Worm (Caenorhabditis elegans) whole organism, early embryonic: Measurements from ENCODE around the gene F13H10.8.

Experiments
- ama-1 ChIP-seq: fragments of 150-350 bp; optimal IDR thresholded peaks from 2 replicates; lab custom pipeline; 2014
- ceh-13 ChIP-seq: fragments of 200-800 bp; sonication (Bioruptor generic); optimal IDR thresholded peaks from 2 replicates; lab custom pipeline; 2018; ENCODE audit warnings: mild to moderate bottlenecking, missing genetic modification characterization, missing compliant biosample characterization
- ceh-36 ChIP-seq: sonication (generic microtip); optimal IDR thresholded peaks from 2 replicates; lab custom pipeline; 2016; ENCODE audit warnings: missing genetic modification characterization, inconsistent platforms, missing compliant biosample characterization
- flt-1 ChIP-seq: fragments of 200-800 bp; sonication (Bioruptor generic); IDR thresholded peaks from 2 replicates; pipeline ENCODE4 v1.3.6; 2022; ENCODE audit warnings: missing genetic modification characterization, missing compliant biosample characterization
- hmg-4 ChIP-seq: fragments of 200-800 bp; sonication (Bioruptor generic); optimal IDR thresholded peaks from 2 replicates; lab custom pipeline; 2018; ENCODE audit warnings: mild to moderate bottlenecking, missing genetic modification characterization, missing compliant biosample characterization
- hnd-1 ChIP-seq: sonication (generic microtip); optimal IDR thresholded peaks from 2 replicates; lab custom pipeline; 2016; ENCODE audit warnings: missing genetic modification characterization, missing compliant biosample characterization

DNA sequence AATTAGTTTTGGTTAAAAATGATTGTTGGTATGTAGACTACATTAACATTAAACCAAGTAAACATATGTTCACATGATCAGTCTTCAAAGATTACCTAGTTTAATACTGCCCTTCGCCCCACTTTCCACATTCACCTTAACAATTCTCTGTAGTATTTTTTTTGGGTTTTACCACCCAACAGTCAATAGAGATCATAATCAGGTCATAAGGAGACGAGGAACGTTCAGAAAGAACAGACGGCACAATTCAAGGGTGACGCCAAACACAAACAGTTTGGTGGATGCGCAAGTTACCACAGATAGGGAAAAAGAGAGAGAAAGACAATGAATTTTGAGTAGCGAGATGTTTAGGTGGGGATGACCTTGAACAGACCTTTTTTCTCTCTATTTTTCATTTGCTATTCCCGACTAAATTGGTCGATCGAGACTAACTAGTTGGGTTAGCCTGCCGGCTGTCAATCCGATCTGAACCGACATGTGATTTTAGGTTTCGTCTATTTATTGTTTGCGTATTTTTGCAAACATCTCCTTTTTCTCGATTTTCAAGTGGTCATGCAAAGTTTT lies 48.6 kb upstream of the F13H10.8 start:
- TF ChIP-seq ama-1 (no peak), flt-1 (GFP tag; lab: Robert Waterston, UW) (no peak), ceh-13 (GFP tag; lab: Kevin White, UChicago) (no peak), ceh-36 (no peak), hmg-4 (GFP tag; lab: Kevin White, UChicago) (no peak), hnd-1 (tag; lab: Kevin White, UChicago) (no peak)
